Worm (Caenorhabditis elegans) whole organism, young adult: ENCODE data around the gene shc-3.

Experiments used
- B0035.1 ChIP-seq: sonication (generic microtip); optimal IDR thresholded peaks from 2 replicates; lab custom pipeline; 2016; ENCODE audit warnings: missing genetic modification characterization, mild to moderate bottlenecking, missing compliant biosample characterization, missing genotype, missing genetic modification reagents
- B0261.1 ChIP-seq: sonication (generic microtip); optimal IDR thresholded peaks from 2 replicates; lab custom pipeline; 2016; ENCODE audit warnings: mild to moderate bottlenecking, missing genetic modification characterization, moderate library complexity, missing compliant biosample characterization
- C06A6.2 ChIP-seq: fragments of 200-800 bp; sonication (Bioruptor generic); conservative IDR thresholded peaks from 2 replicates; pipeline ENCODE4 v1.3.6; 2022; ENCODE audit warnings: missing genetic modification characterization, missing compliant biosample characterization
- C17E4.6 ChIP-seq: fragments of 200-800 bp; sonication (Bioruptor generic); IDR thresholded peaks from 2 replicates; pipeline ENCODE4 v1.3.6; 2022; ENCODE audit warnings: missing genetic modification reagents, missing genetic modification characterization, missing compliant biosample characterization
- F22D6.2 ChIP-seq: sonication (generic microtip); optimal IDR thresholded peaks from 2 replicates; lab custom pipeline; 2016; ENCODE audit warnings: mild to moderate bottlenecking, missing genetic modification characterization, missing compliant biosample characterization
- F57C9.4 ChIP-seq: sonication (generic microtip); optimal IDR thresholded peaks from 2 replicates; lab custom pipeline; 2017; ENCODE audit warnings: mild to moderate bottlenecking, missing genetic modification characterization, missing compliant biosample characterization
- K11D2.4 ChIP-seq: fragments of 200-800 bp; sonication (Bioruptor generic); IDR thresholded peaks from 2 replicates; pipeline ENCODE4 v1.3.6; 2022; ENCODE audit warnings: missing genetic modification reagents, missing genetic modification characterization, missing compliant biosample characterization
- K12H6.12 ChIP-seq: fragments of 200-800 bp; sonication (Bioruptor generic); optimal IDR thresholded peaks from 2 replicates; lab custom pipeline; 2018; ENCODE audit warnings: mild to moderate bottlenecking, missing genetic modification characterization, missing compliant biosample characterization
- T26A5.8 ChIP-seq: sonication (generic microtip); optimal IDR thresholded peaks from 2 replicates; lab custom pipeline; 2016; ENCODE audit warnings: missing genetic modification characterization, missing compliant biosample characterization
- Y56A3A.18 ChIP-seq: fragments of 200-800 bp; sonication (Bioruptor generic); IDR thresholded peaks from 2 replicates; pipeline ENCODE4 v1.3.6; 2022; ENCODE audit warnings: missing genetic modification reagents, missing genetic modification characterization, missing compliant biosample characterization
- Y67H2A.10 ChIP-seq: fragments of 200-800 bp; sonication (Bioruptor generic); conservative IDR thresholded peaks from 2 replicates; pipeline ENCODE4 v1.3.6; 2022; ENCODE audit warnings: missing genetic modification reagents, missing genetic modification characterization, missing compliant biosample characterization
- Y79H2A.3 ChIP-seq: fragments of 200-800 bp; sonication (Bioruptor generic); conservative IDR thresholded peaks from 2 replicates; pipeline ENCODE4 v1.3.6; 2022; ENCODE audit warnings: missing genetic modification reagents, missing genetic modification characterization, missing compliant biosample characterization
- Y95B8A.8 ChIP-seq: fragments of 200-800 bp; sonication (Bioruptor generic); IDR thresholded peaks from 2 replicates; pipeline ENCODE4 v1.3.6; 2022; ENCODE audit warnings: missing genetic modification reagents, missing genetic modification characterization, missing compliant biosample characterization
- ZK185.1 ChIP-seq: sonication (generic microtip); optimal IDR thresholded peaks from 2 replicates; lab custom pipeline; 2016; ENCODE audit warnings: mild to moderate bottlenecking, missing genetic modification characterization, missing compliant biosample characterization; ENCODE audit not compliant: poor library complexity, severe bottlenecking
- ama-1 ChIP-seq, 3 experiments: fragments of 150-350 bp in 1 of 3; sonication (generic microtip) in 2 of 3; optimal IDR thresholded peaks; 2 replicates each; lab custom pipeline; 2014 to 2018; ENCODE audit warnings: missing biosample characterization in 2 of 3, missing genetic modification characterization in 2 of 3, missing genetic modification reagents in 2 of 3
- aptf-2 ChIP-seq: fragments of 200-800 bp; sonication (Bioruptor generic); conservative IDR thresholded peaks from 2 replicates; pipeline ENCODE4 v1.3.6; 2022; ENCODE audit warnings: missing genetic modification reagents, missing genetic modification characterization, missing compliant biosample characterization
- aptf-3 ChIP-seq: fragments of 200-800 bp; sonication (Bioruptor generic); IDR thresholded peaks from 2 replicates; pipeline ENCODE4 v1.3.6; 2022; ENCODE audit warnings: missing genetic modification characterization, missing compliant biosample characterization
- attf-5 ChIP-seq: fragments of 200-800 bp; sonication (Bioruptor generic); optimal IDR thresholded peaks from 2 replicates; lab custom pipeline; 2018; ENCODE audit warnings: mild to moderate bottlenecking, missing genetic modification characterization, missing compliant biosample characterization
- bed-1 ChIP-seq: fragments of 200-800 bp; sonication (Bioruptor generic); IDR thresholded peaks from 2 replicates; pipeline ENCODE4 v1.3.6; 2022; ENCODE audit warnings: missing genetic modification reagents, missing genetic modification characterization, missing compliant biosample characterization
- bed-2 ChIP-seq: fragments of 200-800 bp; sonication (Bioruptor generic); IDR thresholded peaks from 2 replicates; pipeline ENCODE4 v1.3.6; 2022; ENCODE audit warnings: missing genetic modification reagents, missing genetic modification characterization, missing compliant biosample characterization
- ceh-58 ChIP-seq: fragments of 200-800 bp; sonication (Bioruptor generic); IDR thresholded peaks from 2 replicates; pipeline ENCODE4 v1.3.6; 2022; ENCODE audit warnings: missing genetic modification characterization, missing compliant biosample characterization
- chd-7 ChIP-seq: sonication (generic microtip); optimal IDR thresholded peaks from 2 replicates; lab custom pipeline; 2016; ENCODE audit warnings: mild to moderate bottlenecking, missing genetic modification characterization, moderate library complexity, missing compliant biosample characterization
- dox-1 ChIP-seq: fragments of 200-800 bp; sonication (Bioruptor generic); IDR thresholded peaks from 2 replicates; pipeline ENCODE4 v1.3.6; 2022; ENCODE audit warnings: missing genetic modification reagents, missing genetic modification characterization, missing compliant biosample characterization
- efl-1 ChIP-seq: fragments of 150-350 bp; optimal IDR thresholded peaks from 2 replicates; lab custom pipeline; 2014; ENCODE audit warnings: missing biosample characterization, missing genetic modification reagents, missing genetic modification characterization
- egl-44 ChIP-seq: fragments of 200-800 bp; sonication (Bioruptor generic); IDR thresholded peaks from 2 replicates; pipeline ENCODE4 v1.3.6; 2022; ENCODE audit warnings: missing genetic modification reagents, missing genetic modification characterization, missing compliant biosample characterization
- hmg-1.2 ChIP-seq: fragments of 200-800 bp; sonication (Bioruptor generic); IDR thresholded peaks from 2 replicates; pipeline ENCODE4 v1.3.6; 2022; ENCODE audit warnings: missing genetic modification reagents, missing genetic modification characterization, missing compliant biosample characterization
- hrde-1 ChIP-seq: sonication (generic microtip); optimal IDR thresholded peaks from 2 replicates; lab custom pipeline; 2016; ENCODE audit warnings: missing genetic modification characterization, mild to moderate bottlenecking, missing compliant biosample characterization, moderate library complexity, missing genotype, missing genetic modification reagents, borderline replicate concordance
- madf-10 ChIP-seq: sonication (generic microtip); optimal IDR thresholded peaks from 2 replicates; lab custom pipeline; 2016; ENCODE audit warnings: mild to moderate bottlenecking, missing genetic modification characterization, missing compliant biosample characterization
- madf-3 ChIP-seq: fragments of 200-800 bp; sonication (Bioruptor generic); IDR thresholded peaks from 2 replicates; pipeline ENCODE4 v1.3.6; 2022; ENCODE audit warnings: missing genetic modification reagents, missing genetic modification characterization, missing compliant biosample characterization
- madf-6 ChIP-seq: fragments of 200-800 bp; sonication (Bioruptor generic); IDR thresholded peaks from 2 replicates; pipeline ENCODE4 v1.3.6; 2022; ENCODE audit warnings: missing genetic modification reagents, missing genetic modification characterization, missing compliant biosample characterization
- madf-8 ChIP-seq: fragments of 200-800 bp; sonication (Bioruptor generic); conservative IDR thresholded peaks from 2 replicates; pipeline ENCODE4 v1.3.6; 2022; ENCODE audit warnings: missing genetic modification reagents, missing genetic modification characterization, missing compliant biosample characterization
- mcd-1 ChIP-seq: fragments of 200-800 bp; sonication (Bioruptor generic); IDR thresholded peaks from 2 replicates; pipeline ENCODE4 v1.3.6; 2022; ENCODE audit warnings: missing genetic modification reagents, missing genetic modification characterization, missing compliant biosample characterization
- mel-28 ChIP-seq: sonication (generic microtip); optimal IDR thresholded peaks from 2 replicates; lab custom pipeline; 2016; ENCODE audit warnings: borderline replicate concordance, mild to moderate bottlenecking, missing genetic modification characterization, missing compliant biosample characterization
- mes-4 ChIP-seq: sonication (generic microtip); optimal IDR thresholded peaks from 2 replicates; lab custom pipeline; 2016; ENCODE audit warnings: missing genotype, missing genetic modification characterization, missing compliant biosample characterization
- nhr-80 ChIP-seq: sonication (generic microtip); optimal IDR thresholded peaks from 2 replicates; lab custom pipeline; 2016; ENCODE audit warnings: missing genetic modification characterization, missing compliant biosample characterization
- pbrm-1 ChIP-seq: fragments of 200-800 bp; sonication (Bioruptor generic); IDR thresholded peaks from 2 replicates; pipeline ENCODE4 v1.3.6; 2022; ENCODE audit warnings: missing genetic modification reagents, missing genetic modification characterization, missing compliant biosample characterization
- rcor-1 ChIP-seq: fragments of 200-800 bp; sonication (Bioruptor generic); IDR thresholded peaks from 2 replicates; pipeline ENCODE4 v1.3.6; 2022; ENCODE audit warnings: missing genetic modification reagents, missing genetic modification characterization, missing compliant biosample characterization
- sea-2 ChIP-seq: fragments of 200-800 bp; sonication (Bioruptor generic); IDR thresholded peaks from 2 replicates; pipeline ENCODE4 v1.3.6; 2022; ENCODE audit warnings: missing genetic modification characterization, missing compliant biosample characterization
- snpc-1.1 ChIP-seq: sonication (generic microtip); optimal IDR thresholded peaks from 2 replicates; lab custom pipeline; 2017; ENCODE audit warnings: missing genetic modification characterization, mild to moderate bottlenecking, missing compliant biosample characterization, antibody characterized with exemption, moderate library complexity, missing genotype, missing genetic modification reagents; ENCODE audit not compliant: insufficient read depth
- snpc-1.3 ChIP-seq: sonication (generic microtip); optimal IDR thresholded peaks from 2 replicates; lab custom pipeline; 2017; ENCODE audit warnings: missing genetic modification characterization, mild to moderate bottlenecking, missing compliant biosample characterization, antibody characterized with exemption, moderate library complexity, missing genotype, missing genetic modification reagents; ENCODE audit not compliant: insufficient read depth
- tbp1 ChIP-seq: fragments of 200-800 bp; sonication (Bioruptor generic); optimal IDR thresholded peaks from 2 replicates; lab custom pipeline; 2018; ENCODE audit warnings: mild to moderate bottlenecking, missing genetic modification characterization, missing compliant biosample characterization
- xnd-1 ChIP-seq: sonication (generic microtip); optimal IDR thresholded peaks from 2 replicates; lab custom pipeline; 2016; ENCODE audit warnings: missing genotype, missing genetic modification reagents, missing genetic modification characterization, missing compliant biosample characterization
- zim-3 ChIP-seq: sonication (generic microtip); optimal IDR thresholded peaks from 2 replicates; lab custom pipeline; 2017; ENCODE audit warnings: mild to moderate bottlenecking, missing genetic modification characterization, moderate library complexity, missing compliant biosample characterization

The shc-3 gene

ce11 chrX:13726285-13726684 lies 8.9 kb downstream of the shc-3 start:
- TF ChIP-seq tbp1 (GFP tag; lab: Kevin White, UChicago): no peak
- TF ChIP-seq attf-5 (GFP tag; lab: Kevin White, UChicago): no peak
- no peak for TF ChIP-seq bed-1 (GFP tag; lab: Robert Waterston, UW)
- no peak for TF ChIP-seq chd-7 (tag; lab: Kevin White, UChicago)
- no peak for TF ChIP-seq madf-8 (GFP tag; lab: Robert Waterston, UW)
- no peak for TF ChIP-seq efl-1 (GFP tag; lab: Kevin White, UChicago)
- no peak for TF ChIP-seq F57C9.4 (tag; lab: Kevin White, UChicago)
- TF ChIP-seq B0035.1 (tag; lab: Kevin White, UChicago): no peak
- TF ChIP-seq C17E4.6 (GFP tag; lab: Robert Waterston, UW): no peak
- no peak for TF ChIP-seq Y67H2A.10

ce11 chrX:13726874-13727343 lies 9.6 kb downstream of the shc-3 start, which contains the start of gene pix-1:
pix-1 (plus strand) TSS chrX:13727293.
- TF ChIP-seq F22D6.2 (tag; lab: Kevin White, UChicago): no peak
- peak; percentile 21 for TF ChIP-seq B0261.1 (tag; lab: Kevin White, UChicago)
- TF ChIP-seq Y95B8A.8 (GFP tag; lab: Robert Waterston, UW): no peak
- no peak for TF ChIP-seq rcor-1
- peak; percentile 95; the same call in 1 of the 2 replicates for TF ChIP-seq hmg-1.2 (GFP tag; lab: Robert Waterston, UW)
- TF ChIP-seq F57C9.4 (tag; lab: Kevin White, UChicago): no peak
- peak; percentile 18 for TF ChIP-seq ZK185.1 (tag; lab: Kevin White, UChicago)
- peak; percentile 21 for TF ChIP-seq nhr-80
- TF ChIP-seq aptf-3 (GFP tag; lab: Robert Waterston, UW): no peak
- no peak for TF ChIP-seq dox-1
- TF ChIP-seq zim-3: no peak
- TF ChIP-seq mcd-1 (GFP tag; lab: Robert Waterston, UW): peak; percentile 96
- no peak for TF ChIP-seq Y79H2A.3 (GFP tag; lab: Robert Waterston, UW)
- TF ChIP-seq bed-2 (GFP tag; lab: Robert Waterston, UW): no peak
- peak; percentile 11 for TF ChIP-seq K12H6.12 (tag; lab: Kevin White, UChicago)
- TF ChIP-seq T26A5.8 (tag; lab: Kevin White, UChicago): no peak
- TF ChIP-seq tbp1 (GFP tag; lab: Kevin White, UChicago): no peak
- TF ChIP-seq, all 124 proteins: peak for 6

- TF ChIP-seq K11D2.4 (GFP tag; lab: Robert Waterston, UW) (no peak), Y95B8A.8 (GFP tag; lab: Robert Waterston, UW) (no peak), madf-3 (GFP tag; lab: Robert Waterston, UW) (no peak), madf-6 (no peak), egl-44 (GFP tag; lab: Robert Waterston, UW) (no peak), pbrm-1 (GFP tag; lab: Robert Waterston, UW) (no peak), snpc-1.1 (no peak), madf-10 (no peak)
Measured at ce11 chrX:13728991-13729390, 11.7 kb downstream of the shc-3 start.

- no peak for TF ChIP-seq xnd-1 (tag; lab: Kevin White, UChicago)
- peak; percentile 23 for TF ChIP-seq snpc-1.3 (tag; lab: Kevin White, UChicago)
- TF ChIP-seq rcor-1: peak; percentile 39; the same call in 1 of the 2 replicates
- TF ChIP-seq mel-28 (tag; lab: Kevin White, UChicago): no peak
- TF ChIP-seq snpc-1.1: peak; percentile 60
- TF ChIP-seq mes-4 (tag; lab: Kevin White, UChicago): no peak
- TF ChIP-seq Y56A3A.18: peak; percentile 62; the same call in 1 of the 2 replicates
- no peak for TF ChIP-seq C06A6.2 (GFP tag; lab: Robert Waterston, UW)
- TF ChIP-seq bed-2 (GFP tag; lab: Robert Waterston, UW): no peak
- no peak for TF ChIP-seq ama-1 (optimal IDR thresholded peaks at IDR 0.05; lab: Kevin White, UChicago)
- TF ChIP-seq ama-1 (GFP tag; optimal IDR thresholded peaks at IDR 0.05; lab: Kevin White, UChicago): peak in 1 of 2 experiments; percentile 30
- TF ChIP-seq hrde-1 (tag; lab: Kevin White, UChicago): no peak
- no peak for TF ChIP-seq chd-7 (tag; lab: Kevin White, UChicago)
- TF ChIP-seq aptf-2: no peak
- TF ChIP-seq pbrm-1 (GFP tag; lab: Robert Waterston, UW): peak; percentile 67
- TF ChIP-seq hmg-1.2 (GFP tag; lab: Robert Waterston, UW): peak; percentile 62
- no peak for TF ChIP-seq sea-2 (GFP tag; lab: Robert Waterston, UW)
- TF ChIP-seq ceh-58 (GFP tag; lab: Robert Waterston, UW): 0 out of 2 replicates have a peak, but pooled peaks have one; percentile 68
Measured at ce11 chrX:13729724-13730123, 12.4 kb downstream of the shc-3 start.
